Worm (Caenorhabditis elegans): ENCODE measurements around the gene K03B4.8.

DNA sequence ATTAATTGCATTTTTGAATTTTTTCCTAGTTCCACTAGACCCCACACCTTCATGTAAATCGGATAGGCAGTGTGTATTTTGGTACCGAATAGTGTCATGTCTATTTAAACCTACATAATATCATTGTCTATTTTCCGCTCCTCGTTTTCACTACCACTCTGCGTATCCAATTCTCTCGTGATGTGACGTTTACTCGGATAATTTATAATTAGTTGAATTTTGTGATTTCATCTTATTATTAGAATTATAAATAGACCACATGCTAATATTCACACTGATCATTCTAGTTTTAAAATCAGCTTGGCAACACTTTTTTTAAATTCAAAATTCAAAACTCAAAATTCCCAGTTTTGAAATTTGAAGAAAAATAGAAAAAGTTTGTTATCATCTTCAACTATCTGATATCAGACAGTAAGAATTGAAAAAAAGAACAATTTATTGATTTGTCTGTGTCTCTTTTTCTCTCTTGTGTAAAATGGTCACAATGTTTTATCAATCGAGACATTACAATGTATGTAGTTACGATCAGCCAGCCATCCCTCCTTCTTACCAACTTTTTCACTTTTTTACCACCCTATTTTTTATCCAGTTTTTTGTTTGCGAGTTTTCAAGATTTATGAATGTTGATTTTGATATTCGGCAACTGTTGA is 33.8 kb downstream of the K03B4.8 start:
- TF ChIP-seq pqm-1 (tag; optimal IDR thresholded peaks at IDR 0.05) (peak; percentile 49), ceh-28 (tag; optimal IDR thresholded peaks at IDR 0.05) (no peak), F37D6.2 (tag; optimal IDR thresholded peaks at IDR 0.05) (no peak), nhr-237 (tag; optimal IDR thresholded peaks at IDR 0.05) (no peak), fkh-10 (GFP tag; optimal IDR thresholded peaks at IDR 0.05) (no peak), nhr-77 (tag; optimal IDR thresholded peaks at IDR 0.05) (no peak)

All from whole organism, L4 larva.